Fruit fly (Drosophila melanogaster): Measurements from ENCODE around the gene Usp7.

Gene Usp7

DNA sequence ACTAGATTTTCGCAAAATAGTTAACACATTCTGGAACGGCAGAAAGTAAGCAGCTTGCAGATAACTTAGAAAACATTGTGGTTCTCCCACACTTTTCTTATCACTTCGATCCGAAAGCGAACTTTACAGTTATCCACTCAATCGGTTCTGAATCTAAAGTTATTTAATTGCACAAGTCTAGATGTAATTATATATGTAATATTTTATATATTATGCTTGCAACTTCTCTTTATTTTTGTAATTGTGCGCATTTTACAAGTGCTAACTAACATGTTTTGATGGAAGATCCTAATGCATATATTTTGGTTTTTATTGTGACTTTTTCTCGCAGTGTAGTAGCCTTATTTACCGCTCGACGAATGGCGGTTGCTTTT, 24.4 kb downstream of the Usp7 start (continued):
- TF ChIP-seq CG1621 (tag; optimal IDR thresholded peaks at IDR 0.05) (no peak), CG10631 (GFP tag; optimal IDR thresholded peaks at IDR 0.05) (peak; percentile 69), CG11762 (GFP tag; optimal IDR thresholded peaks at IDR 0.05; ENCODE audit: insufficient read depth) (peak; percentile 74), CG6854 (GFP tag; optimal IDR thresholded peaks at IDR 0.05) (peak; percentile 27), CG4318 (GFP tag; optimal IDR thresholded peaks at IDR 0.05) (peak; percentile 76), Sox15 (GFP tag; optimal IDR thresholded peaks at IDR 0.05) (peak; percentile 76), Gug (GFP tag; IDR thresholded peaks at IDR 0.05) (peak; percentile 38; the same call in 1 of the 2 replicates), dac (GFP tag; optimal IDR thresholded peaks at IDR 0.05) (peak; percentile 46), CG6276 (GFP tag; optimal IDR thresholded peaks at IDR 0.05) (peak; percentile 75), Eip75B (GFP tag; optimal IDR thresholded peaks at IDR 0.05) (no peak), dsx (GFP tag; optimal IDR thresholded peaks at IDR 0.05; ENCODE audit: poor library complexity, severe bottlenecking) (peak; percentile 36), Smox (GFP tag; optimal IDR thresholded peaks at IDR 0.05) (peak; percentile 41), CG3032 (tag; optimal IDR thresholded peaks at IDR 0.05) (peak; percentile 62), vri (GFP tag; optimal IDR thresholded peaks at IDR 0.05) (no peak), CG10669 (GFP tag; optimal IDR thresholded peaks at IDR 0.05) (peak; percentile 71), pdm3 (GFP tag; optimal IDR thresholded peaks at IDR 0.05) (no peak)

dm6 chrX:12003437-12004394, 25.1 kb downstream of the Usp7 start, which contains the start of gene fw:
TSS of gene fw (minus strand) at chrX:12003914.
- TF ChIP-seq fd59A (GFP tag; optimal IDR thresholded peaks at IDR 0.05) (no peak), fkh (GFP tag; optimal IDR thresholded peaks at IDR 0.05) (no peak), dsx (GFP tag; optimal IDR thresholded peaks at IDR 0.05; ENCODE audit: poor library complexity, severe bottlenecking) (peak; percentile 57), Hr39 (GFP tag; optimal IDR thresholded peaks at IDR 0.05) (peak; percentile 83), CG10631 (GFP tag; optimal IDR thresholded peaks at IDR 0.05) (peak; percentile 78), Lpt (GFP tag; optimal IDR thresholded peaks at IDR 0.05) (peak; percentile 49), CG16779 (tag; optimal IDR thresholded peaks at IDR 0.05) (no peak), CG8119 (GFP tag; IDR thresholded peaks at IDR 0.05) (peak; percentile 84), Sox14 (GFP tag; optimal IDR thresholded peaks at IDR 0.05) (peak; percentile 86), CG31627 (GFP tag; optimal IDR thresholded peaks at IDR 0.05) (peak; percentile 75), Ets96B (tag; optimal IDR thresholded peaks at IDR 0.05) (peak; percentile 68), CG15336 (GFP tag; IDR thresholded peaks at IDR 0.05) (peak; percentile 90), lz (GFP tag; optimal IDR thresholded peaks at IDR 0.05) (peak; percentile 82), CG4318 (GFP tag; optimal IDR thresholded peaks at IDR 0.05) (no peak), Hr4 (GFP tag; optimal IDR thresholded peaks at IDR 0.05) (peak; percentile 87), net (GFP tag; optimal IDR thresholded peaks at IDR 0.05) (no peak), dac (GFP tag; optimal IDR thresholded peaks at IDR 0.05) (peak; percentile 76), Ets21C (GFP tag; optimal IDR thresholded peaks at IDR 0.05) (peak; percentile 57), achi (GFP tag; optimal IDR thresholded peaks at IDR 0.05) (peak; percentile 70), CG34406 (GFP tag; optimal IDR thresholded peaks at IDR 0.05) (no peak), CG8319 (GFP tag; optimal IDR thresholded peaks at IDR 0.05) (peak; percentile 62), CG11762 (GFP tag; optimal IDR thresholded peaks at IDR 0.05; ENCODE audit: insufficient read depth) (no peak), Sox102F (GFP tag; optimal IDR thresholded peaks at IDR 0.05) (peak; percentile 83), CG7368 (GFP tag; optimal IDR thresholded peaks at IDR 0.05) (peak; percentile 66), salr (GFP tag; optimal IDR thresholded peaks at IDR 0.05) (peak in 1 of 2 experiments; percentile 59), OdsH (GFP tag; optimal IDR thresholded peaks at IDR 0.05) (no peak), CG10669 (GFP tag; optimal IDR thresholded peaks at IDR 0.05) (peak; percentile 62), pdm3 (GFP tag; optimal IDR thresholded peaks at IDR 0.05) (peak; percentile 82), esn (GFP tag; optimal IDR thresholded peaks at IDR 0.05) (peak; percentile 82), CG11294 (GFP tag; IDR thresholded peaks at IDR 0.05) (no peak), Eip78C (GFP tag) (peak; percentile 90), Sox15 (GFP tag; optimal IDR thresholded peaks at IDR 0.05) (no peak), fd85E (GFP tag; optimal IDR thresholded peaks at IDR 0.05) (no peak), Smox (GFP tag; optimal IDR thresholded peaks at IDR 0.05) (peak; percentile 75), CG8632 (GFP tag; optimal IDR thresholded peaks at IDR 0.05) (no peak), acj6 (GFP tag; optimal IDR thresholded peaks at IDR 0.05) (peak; percentile 71), CG3919 (GFP tag; optimal IDR thresholded peaks at IDR 0.05) (peak; percentile 57), cyc (GFP tag; optimal IDR thresholded peaks at IDR 0.05) (peak; percentile 73), Eip93F (GFP tag; optimal IDR thresholded peaks at IDR 0.05) (no peak), svp (GFP tag) (peak; percentile 92)
